Worm (Caenorhabditis elegans) whole organism, midembryonic: ENCODE measurements around the gene F18A12.2.

Source experiments
- cog-1 ChIP-seq: sonication (generic microtip); optimal IDR thresholded peaks from 2 replicates; lab custom pipeline; 2016; ENCODE audit warnings: missing genetic modification characterization, missing compliant biosample characterization
- flt-1 ChIP-seq: fragments of 200-800 bp; sonication (Bioruptor generic); IDR thresholded peaks from 2 replicates; pipeline ENCODE4 v1.3.6; 2022; ENCODE audit warnings: missing genetic modification characterization, missing compliant biosample characterization
- klf-2 ChIP-seq: fragments of 200-800 bp; sonication (Bioruptor generic); conservative IDR thresholded peaks from 2 replicates; pipeline ENCODE4 v1.3.6; 2022; ENCODE audit warnings: missing genetic modification reagents, missing genetic modification characterization, missing compliant biosample characterization
- ref-1 ChIP-seq: fragments of 200-800 bp; sonication (Bioruptor generic); conservative IDR thresholded peaks from 2 replicates; pipeline ENCODE4 v1.3.6; 2022; ENCODE audit warnings: missing genetic modification reagents, missing genetic modification characterization, missing compliant biosample characterization

- TF ChIP-seq flt-1 (no peak), ref-1 (GFP tag; lab: Robert Waterston, UW) (no peak), cog-1 (tag; lab: Kevin White, UChicago) (no peak), klf-2 (GFP tag; lab: Robert Waterston, UW) (no peak)
Measured at ce11 chrII:3403535-3403934, 11.1 kb upstream of the F18A12.2 start, which contains the start of gene nep-8.
